Worm (Caenorhabditis elegans) whole organism, young adult: ENCODE results near the gene clec-178.

Experiments
- B0035.1 ChIP-seq: sonication (generic microtip); optimal IDR thresholded peaks from 2 replicates; lab custom pipeline; 2016; ENCODE audit warnings: missing genetic modification characterization, mild to moderate bottlenecking, missing compliant biosample characterization, missing genotype, missing genetic modification reagents
- B0261.1 ChIP-seq: sonication (generic microtip); optimal IDR thresholded peaks from 2 replicates; lab custom pipeline; 2016; ENCODE audit warnings: mild to moderate bottlenecking, missing genetic modification characterization, moderate library complexity, missing compliant biosample characterization
- C06A6.2 ChIP-seq: fragments of 200-800 bp; sonication (Bioruptor generic); conservative IDR thresholded peaks from 2 replicates; pipeline ENCODE4 v1.3.6; 2022; ENCODE audit warnings: missing genetic modification characterization, missing compliant biosample characterization
- D2030.7 ChIP-seq: fragments of 200-800 bp; sonication (Bioruptor generic); IDR thresholded peaks from 2 replicates; pipeline ENCODE4 v1.3.6; 2022; ENCODE audit warnings: missing genetic modification reagents, missing genetic modification characterization, missing compliant biosample characterization
- F33H1.4 ChIP-seq: fragments of 200-800 bp; sonication (Bioruptor generic); IDR thresholded peaks from 2 replicates; pipeline ENCODE4 v1.3.6; 2022; ENCODE audit warnings: missing genetic modification reagents, missing genetic modification characterization, missing compliant biosample characterization
- F49E8.2 ChIP-seq: sonication (generic microtip); optimal IDR thresholded peaks from 3 replicates; lab custom pipeline; 2017; ENCODE audit warnings: missing genetic modification characterization, mild to moderate bottlenecking, missing compliant biosample characterization, antibody characterized with exemption, moderate library complexity; ENCODE audit not compliant: insufficient read depth
- F52B5.7 ChIP-seq: sonication (generic microtip); optimal IDR thresholded peaks from 2 replicates; lab custom pipeline; 2016; ENCODE audit warnings: mild to moderate bottlenecking, missing genetic modification characterization, missing compliant biosample characterization
- F57C9.4 ChIP-seq: sonication (generic microtip); optimal IDR thresholded peaks from 2 replicates; lab custom pipeline; 2017; ENCODE audit warnings: mild to moderate bottlenecking, missing genetic modification characterization, missing compliant biosample characterization
- K11D2.4 ChIP-seq: fragments of 200-800 bp; sonication (Bioruptor generic); IDR thresholded peaks from 2 replicates; pipeline ENCODE4 v1.3.6; 2022; ENCODE audit warnings: missing genetic modification reagents, missing genetic modification characterization, missing compliant biosample characterization
- Y53G8AR.9 ChIP-seq: fragments of 200-800 bp; sonication (Bioruptor generic); conservative IDR thresholded peaks from 2 replicates; pipeline ENCODE4 v1.3.6; 2022; ENCODE audit warnings: missing genetic modification reagents, missing genetic modification characterization, missing compliant biosample characterization
- akir-1 ChIP-seq: fragments of 200-800 bp; sonication (Bioruptor generic); optimal IDR thresholded peaks from 2 replicates; lab custom pipeline; 2018; ENCODE audit warnings: mild to moderate bottlenecking, missing genetic modification characterization, moderate library complexity, missing compliant biosample characterization
- attf-3 ChIP-seq: fragments of 200-800 bp; sonication (Bioruptor generic); conservative IDR thresholded peaks from 2 replicates; pipeline ENCODE4 v1.3.6; 2022; ENCODE audit warnings: missing genetic modification reagents, missing genetic modification characterization, missing compliant biosample characterization
- attf-5 ChIP-seq: fragments of 200-800 bp; sonication (Bioruptor generic); optimal IDR thresholded peaks from 2 replicates; lab custom pipeline; 2018; ENCODE audit warnings: mild to moderate bottlenecking, missing genetic modification characterization, missing compliant biosample characterization
- cebp-1 ChIP-seq, 2 experiments: fragments of 200-800 bp in 1 of 2; sonication (Bioruptor generic) in 1 of 2; sonication (generic microtip) in 1 of 2; IDR thresholded peaks in 1 of 2; optimal IDR thresholded peaks in 1 of 2; 2 replicates each; pipeline versions ENCODE4 v1.3.6 to Lab custom; 2017 to 2022; ENCODE audit warnings: missing compliant biosample characterization in 2 of 2, missing genetic modification characterization in 2 of 2, mild to moderate bottlenecking in 1 of 2, missing genetic modification reagents in 1 of 2, moderate library complexity in 1 of 2
- ceh-100 ChIP-seq: fragments of 200-800 bp; sonication (Bioruptor generic); IDR thresholded peaks from 2 replicates; pipeline ENCODE4 v1.3.6; 2022; ENCODE audit warnings: missing genetic modification reagents, missing genetic modification characterization, missing compliant biosample characterization
- ceh-27 ChIP-seq: fragments of 200-800 bp; sonication (Bioruptor generic); optimal IDR thresholded peaks from 2 replicates; lab custom pipeline; 2018; ENCODE audit warnings: mild to moderate bottlenecking, missing genetic modification characterization, moderate library complexity, missing compliant biosample characterization
- ceh-91 ChIP-seq: fragments of 200-800 bp; sonication (Bioruptor generic); IDR thresholded peaks from 2 replicates; pipeline ENCODE4 v1.3.6; 2022; ENCODE audit warnings: missing genetic modification reagents, missing genetic modification characterization, missing compliant biosample characterization
- chd-7 ChIP-seq: sonication (generic microtip); optimal IDR thresholded peaks from 2 replicates; lab custom pipeline; 2016; ENCODE audit warnings: mild to moderate bottlenecking, missing genetic modification characterization, moderate library complexity, missing compliant biosample characterization
- die-1 ChIP-seq: sonication (generic microtip); optimal IDR thresholded peaks from 2 replicates; lab custom pipeline; 2016; ENCODE audit warnings: missing genotype, mild to moderate bottlenecking, missing genetic modification characterization, missing compliant biosample characterization
- dpl-1 ChIP-seq: fragments of 150-350 bp; optimal IDR thresholded peaks from 2 replicates; lab custom pipeline; 2014; ENCODE audit warnings: missing biosample characterization, missing genetic modification reagents, missing genetic modification characterization
- efl-1 ChIP-seq: fragments of 150-350 bp; optimal IDR thresholded peaks from 2 replicates; lab custom pipeline; 2014; ENCODE audit warnings: missing biosample characterization, missing genetic modification reagents, missing genetic modification characterization
- egl-44 ChIP-seq: fragments of 200-800 bp; sonication (Bioruptor generic); IDR thresholded peaks from 2 replicates; pipeline ENCODE4 v1.3.6; 2022; ENCODE audit warnings: missing genetic modification reagents, missing genetic modification characterization, missing compliant biosample characterization
- ekl-4 ChIP-seq: fragments of 200-800 bp; sonication (Bioruptor generic); IDR thresholded peaks from 2 replicates; pipeline ENCODE4 v1.3.6; 2022; ENCODE audit warnings: missing genetic modification reagents, missing genetic modification characterization, missing compliant biosample characterization
- gei-17 ChIP-seq: fragments of 200-800 bp; sonication (Bioruptor generic); optimal IDR thresholded peaks from 2 replicates; lab custom pipeline; 2018; ENCODE audit warnings: mild to moderate bottlenecking, missing genetic modification characterization, missing compliant biosample characterization
- hsf-1 ChIP-seq: fragments of 200-800 bp; sonication (Bioruptor generic); IDR thresholded peaks from 2 replicates; pipeline ENCODE4 v1.3.6; 2022; ENCODE audit warnings: missing genetic modification reagents, missing genetic modification characterization, missing compliant biosample characterization
- lin-26 ChIP-seq: fragments of 200-800 bp; sonication (Bioruptor generic); IDR thresholded peaks from 2 replicates; pipeline ENCODE4 v1.3.6; 2022; ENCODE audit warnings: missing genetic modification reagents, missing genetic modification characterization, missing compliant biosample characterization
- lin-35 ChIP-seq, 3 experiments: fragments of 150-350 bp in 2 of 3; sonication (generic microtip) in 1 of 3; optimal IDR thresholded peaks; 2 replicates each; lab custom pipeline; 2014 to 2018; ENCODE audit warnings: missing biosample characterization in 3 of 3, missing genetic modification characterization in 3 of 3, missing genetic modification reagents in 3 of 3
- lir-1 ChIP-seq: fragments of 200-800 bp; sonication (Bioruptor generic); conservative IDR thresholded peaks from 2 replicates; pipeline ENCODE4 v1.3.6; 2022; ENCODE audit warnings: missing genetic modification reagents, missing genetic modification characterization, missing compliant biosample characterization
- lsy-27 ChIP-seq: sonication (generic microtip); optimal IDR thresholded peaks from 2 replicates; lab custom pipeline; 2017; ENCODE audit warnings: missing genetic modification characterization, mild to moderate bottlenecking, missing compliant biosample characterization, antibody characterized with exemption, missing genotype, borderline replicate concordance; ENCODE audit not compliant: insufficient read depth
- madf-3 ChIP-seq: fragments of 200-800 bp; sonication (Bioruptor generic); IDR thresholded peaks from 2 replicates; pipeline ENCODE4 v1.3.6; 2022; ENCODE audit warnings: missing genetic modification reagents, missing genetic modification characterization, missing compliant biosample characterization
- mel-28 ChIP-seq: sonication (generic microtip); optimal IDR thresholded peaks from 2 replicates; lab custom pipeline; 2016; ENCODE audit warnings: borderline replicate concordance, mild to moderate bottlenecking, missing genetic modification characterization, missing compliant biosample characterization
- nfya-2 ChIP-seq: fragments of 200-800 bp; sonication (Bioruptor generic); IDR thresholded peaks from 2 replicates; pipeline ENCODE4 v1.3.6; 2022; ENCODE audit warnings: missing genetic modification reagents, missing genetic modification characterization, missing compliant biosample characterization
- nhr-80 ChIP-seq: sonication (generic microtip); optimal IDR thresholded peaks from 2 replicates; lab custom pipeline; 2016; ENCODE audit warnings: missing genetic modification characterization, missing compliant biosample characterization
- snpc-1.1 ChIP-seq: sonication (generic microtip); optimal IDR thresholded peaks from 2 replicates; lab custom pipeline; 2017; ENCODE audit warnings: missing genetic modification characterization, mild to moderate bottlenecking, missing compliant biosample characterization, antibody characterized with exemption, moderate library complexity, missing genotype, missing genetic modification reagents; ENCODE audit not compliant: insufficient read depth
- snpc-3.4 ChIP-seq: sonication (generic microtip); optimal IDR thresholded peaks from 2 replicates; lab custom pipeline; 2017; ENCODE audit warnings: missing genetic modification characterization, mild to moderate bottlenecking, missing compliant biosample characterization, antibody characterized with exemption, moderate library complexity, missing genotype, missing genetic modification reagents
- snpc-4 ChIP-seq, 5 experiments: fragments of 150-350 bp in 1 of 5; sonication (generic microtip) in 4 of 5; optimal IDR thresholded peaks; 2 replicates each; lab custom pipeline; 2014 to 2018; ENCODE audit warnings: missing genetic modification characterization in 5 of 5, missing biosample characterization in 3 of 5, antibody characterized with exemption in 2 of 5, mild to moderate bottlenecking in 2 of 5, missing compliant biosample characterization in 2 of 5, missing genotype in 2 of 5, moderate library complexity in 2 of 5, missing genetic modification reagents in 1 of 5
- tbp1 ChIP-seq: fragments of 200-800 bp; sonication (Bioruptor generic); optimal IDR thresholded peaks from 2 replicates; lab custom pipeline; 2018; ENCODE audit warnings: mild to moderate bottlenecking, missing genetic modification characterization, missing compliant biosample characterization
- tbx-9 ChIP-seq: sonication (generic microtip); optimal IDR thresholded peaks from 2 replicates; lab custom pipeline; 2016; ENCODE audit warnings: borderline replicate concordance, missing genetic modification characterization, inconsistent platforms, missing compliant biosample characterization
- xnd-1 ChIP-seq: sonication (generic microtip); optimal IDR thresholded peaks from 2 replicates; lab custom pipeline; 2016; ENCODE audit warnings: missing genotype, missing genetic modification reagents, missing genetic modification characterization, missing compliant biosample characterization
- zim-3 ChIP-seq: sonication (generic microtip); optimal IDR thresholded peaks from 2 replicates; lab custom pipeline; 2017; ENCODE audit warnings: mild to moderate bottlenecking, missing genetic modification characterization, moderate library complexity, missing compliant biosample characterization
- ztf-18 ChIP-seq: sonication (generic microtip); optimal IDR thresholded peaks from 2 replicates; lab custom pipeline; 2016; ENCODE audit warnings: missing genotype, mild to moderate bottlenecking, missing genetic modification characterization, missing compliant biosample characterization

The clec-178 gene

DNA sequence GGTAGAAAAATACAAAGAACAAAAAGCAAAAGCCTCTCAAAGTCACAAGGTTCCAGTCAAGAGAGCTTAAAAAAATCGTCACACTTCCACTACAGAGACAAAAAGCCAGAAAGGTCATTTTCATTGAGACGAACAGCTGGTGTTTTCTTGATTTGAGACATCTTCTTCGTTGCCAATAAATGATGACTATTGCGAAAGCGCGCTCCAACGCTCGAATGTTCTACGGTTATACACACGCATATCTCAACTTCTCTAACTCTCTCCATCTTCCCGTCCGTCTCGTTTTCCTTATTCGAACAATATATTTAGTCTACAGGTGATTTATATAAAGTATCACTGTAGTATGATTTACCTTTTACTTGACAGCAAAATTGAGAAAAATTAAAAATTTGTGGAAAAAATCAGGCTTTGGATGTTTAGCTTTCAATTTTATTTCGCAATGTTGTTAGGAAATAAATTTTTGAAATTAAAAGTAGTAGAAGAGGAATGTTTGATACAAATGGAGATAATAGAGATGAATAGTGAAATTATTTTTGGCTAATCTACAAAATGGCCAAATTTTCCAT lies 11.7 kb downstream of the clec-178 start (continued):
- 0 out of 2 replicates have a peak, but pooled peaks have one; percentile 29 for TF ChIP-seq K11D2.4 (GFP tag; lab: Robert Waterston, UW)
- peak; percentile 11 for TF ChIP-seq efl-1 (GFP tag; lab: Kevin White, UChicago)
- peak; percentile 60 for TF ChIP-seq attf-5
- 0 out of 2 replicates have a peak, but pooled peaks have one; percentile 44 for TF ChIP-seq hsf-1 (GFP tag; lab: Robert Waterston, UW)
- TF ChIP-seq chd-7: peak; percentile 34
- TF ChIP-seq nhr-80: no peak
- TF ChIP-seq snpc-4 (GFP tag; optimal IDR thresholded peaks at IDR 0.05; lab: Kevin White, UChicago): no peak
- TF ChIP-seq snpc-4 (tag; optimal IDR thresholded peaks at IDR 0.05; lab: Kevin White, UChicago): peak in 1 of 4 experiments; percentile 67
- TF ChIP-seq nfya-2 (GFP tag; lab: Robert Waterston, UW): no peak
- peak; percentile 53; the same call in 1 of the 2 replicates for TF ChIP-seq ekl-4 (GFP tag; lab: Robert Waterston, UW)

- TF ChIP-seq B0035.1 (tag; lab: Kevin White, UChicago) (no peak), F49E8.2 (no peak), ceh-100 (GFP tag; lab: Robert Waterston, UW) (no peak), akir-1 (GFP tag; lab: Kevin White, UChicago) (no peak), zim-3 (no peak), attf-5 (no peak), gei-17 (GFP tag; lab: Kevin White, UChicago) (no peak), tbx-9 (tag; lab: Kevin White, UChicago) (no peak), attf-3 (GFP tag; lab: Robert Waterston, UW) (peak; percentile 92), B0261.1 (tag; lab: Kevin White, UChicago) (no peak), snpc-1.1 (tag; lab: Kevin White, UChicago) (peak; percentile 12), lsy-27 (tag; lab: Kevin White, UChicago) (no peak), egl-44 (no peak), xnd-1 (tag; lab: Kevin White, UChicago) (peak; percentile 74), tbp1 (GFP tag; lab: Kevin White, UChicago) (peak; percentile 57), ceh-27 (GFP tag; lab: Kevin White, UChicago) (peak; percentile 37), lir-1 (no peak), lin-26 (GFP tag; lab: Robert Waterston, UW) (no peak), D2030.7 (GFP tag; lab: Robert Waterston, UW) (peak; percentile 78), snpc-3.4 (tag; lab: Kevin White, UChicago) (no peak), hsf-1 (GFP tag; lab: Robert Waterston, UW) (peak; percentile 5; the same call in 1 of the 2 replicates), dpl-1 (GFP tag; lab: Kevin White, UChicago) (peak; percentile 73), die-1 (no peak), mel-28 (tag; lab: Kevin White, UChicago) (no peak), madf-3 (no peak), ceh-91 (peak; percentile 42; the same call in 1 of the 2 replicates), C06A6.2 (GFP tag; lab: Robert Waterston, UW) (no peak), F52B5.7 (tag; lab: Kevin White, UChicago) (no peak), F33H1.4 (GFP tag; lab: Robert Waterston, UW) (peak; percentile 34; the same call in 1 of the 2 replicates), lin-35 (GFP tag; optimal IDR thresholded peaks at IDR 0.05; lab: Kevin White, UChicago) (peak in 1 of 3 experiments; percentile 9), Y53G8AR.9 (GFP tag; lab: Robert Waterston, UW) (no peak), ztf-18 (no peak), F57C9.4 (tag; lab: Kevin White, UChicago) (no peak), cebp-1 (GFP tag; IDR thresholded peaks at IDR 0.05; lab: Robert Waterston, UW) (no peak), cebp-1 (tag; optimal IDR thresholded peaks at IDR 0.05; lab: Kevin White, UChicago) (no peak)
These were observed 12.6 kb downstream of the clec-178 start for ce11 chrIV:5666115-5667028.
